Fruit fly (Drosophila melanogaster): ENCODE results near the gene CG2113.

CG2113 gene

dm6 chr3L:3037822-3038563 lies 43.0 kb downstream of the CG2113 start (continued):
- TF ChIP-seq CG4820 (GFP tag; optimal IDR thresholded peaks at IDR 0.05) (no peak), jumu (GFP tag; optimal IDR thresholded peaks at IDR 0.05) (no peak), CG15269 (tag; optimal IDR thresholded peaks at IDR 0.05) (peak; percentile 30), CG1832 (GFP tag; optimal IDR thresholded peaks at IDR 0.05) (no peak), gcm2 (GFP tag; optimal IDR thresholded peaks at IDR 0.05) (no peak), D19A (tag; optimal IDR thresholded peaks at IDR 0.05) (no peak), repo (GFP tag; optimal IDR thresholded peaks at IDR 0.05) (no peak), hb (GFP tag; IDR thresholded peaks at IDR 0.05; ENCODE audit: partially characterized antibody) (no peak), CG13296 (GFP tag; optimal IDR thresholded peaks at IDR 0.05) (peak; percentile 1), abd-A (tag; optimal IDR thresholded peaks at IDR 0.05) (no peak), ranshi (GFP tag; IDR thresholded peaks at IDR 0.05) (peak; percentile 28; the same call in 1 of the 2 replicates), Hsf (GFP tag; optimal IDR thresholded peaks at IDR 0.05) (no peak), Lim3 (GFP tag; IDR thresholded peaks at IDR 0.05) (no peak), CG2129 (GFP tag; IDR thresholded peaks at IDR 0.05; ENCODE audit: partially characterized antibody) (no peak), klu (GFP tag; IDR thresholded peaks at IDR 0.05) (no peak), CG9932 (GFP tag; IDR thresholded peaks at IDR 0.05) (no peak), toy (GFP tag; IDR thresholded peaks at IDR 0.05) (no peak), esg (GFP tag; conservative IDR thresholded peaks at IDR 0.05) (no peak), Hr51 (GFP tag; optimal IDR thresholded peaks at IDR 0.05) (no peak), CG2889 (GFP tag; IDR thresholded peaks at IDR 0.05) (no peak), Deaf1 (tag; optimal IDR thresholded peaks at IDR 0.05) (peak; percentile 83), Stat92E (GFP tag; optimal IDR thresholded peaks at IDR 0.05) (peak in 1 of 3 experiments; percentile 60), nerfin-1 (tag; optimal IDR thresholded peaks at IDR 0.05) (no peak), CG4617 (GFP tag; optimal IDR thresholded peaks at IDR 0.05; ENCODE audit: borderline replicate concordance) (no peak), seq (GFP tag; IDR thresholded peaks at IDR 0.05) (no peak), Ptx1 (GFP tag; IDR thresholded peaks at IDR 0.05) (no peak), zen (tag; optimal IDR thresholded peaks at IDR 0.05) (peak; percentile 52), CG17328 (GFP tag; IDR thresholded peaks at IDR 0.05) (no peak; the same call in 1 of the 2 replicates), Drgx (GFP tag; IDR thresholded peaks at IDR 0.05) (peak; percentile 56), inv (GFP tag; IDR thresholded peaks at IDR 0.05; ENCODE audit: partially characterized antibody) (no peak), dpn (GFP tag; optimal IDR thresholded peaks at IDR 0.05) (no peak), crp (GFP tag; optimal IDR thresholded peaks at IDR 0.05) (no peak), CG16779 (GFP tag; IDR thresholded peaks at IDR 0.05) (no peak), CG31365 (tag; optimal IDR thresholded peaks at IDR 0.05) (no peak), CG14965 (GFP tag; optimal IDR thresholded peaks at IDR 0.05; ENCODE audit: borderline replicate concordance) (no peak), eyg (GFP tag; optimal IDR thresholded peaks at IDR 0.05) (no peak), Trl (optimal IDR thresholded peaks at IDR 0.05) (no peak), Trl (GFP tag; optimal IDR thresholded peaks at IDR 0.05) (no peak), zfh1 (GFP tag; IDR thresholded peaks at IDR 0.05) (peak; percentile 67; the same call in 2 of the 3 replicates), lov (optimal IDR thresholded peaks at IDR 0.05) (no peak), lov (GFP tag; IDR thresholded peaks at IDR 0.05) (0 out of 3 replicates have a peak, but pooled peaks have one; percentile 26), Lpt (GFP tag; optimal IDR thresholded peaks at IDR 0.05) (no peak), CG32532 (GFP tag; IDR thresholded peaks at IDR 0.05) (no peak), Pdp1 (GFP tag; optimal IDR thresholded peaks at IDR 0.05) (peak in 1 of 2 experiments; percentile 89), h (optimal IDR thresholded peaks at IDR 0.05) (no peak), CG5245 (GFP tag; optimal IDR thresholded peaks at IDR 0.05) (no peak), lbe (GFP tag; optimal IDR thresholded peaks at IDR 0.05) (no peak), Gsc (GFP tag; IDR thresholded peaks at IDR 0.05) (no peak), Bdp1 (GFP tag; optimal IDR thresholded peaks at IDR 0.05) (no peak), bsh (GFP tag; optimal IDR thresholded peaks at IDR 0.05) (no peak)

Measured in whole organism, embryonic.